Fruit fly (Drosophila melanogaster) whole organism, adult: ENCODE measurements around the gene bor.
A peak's percentile ranks its signal among the peaks of the same experiment; 100 is the strongest.

Source experiments
- CG11617 ChIP-seq: fragments of 200-800 bp; sonication (Bioruptor generic); optimal IDR thresholded peaks from 2 replicates; lab custom pipeline; 2017; ENCODE audit warnings: mild to moderate bottlenecking, missing biosample characterization, missing genetic modification reagents, missing genetic modification characterization
- CG12768 ChIP-seq: fragments of 200-800 bp; sonication (Bioruptor generic); optimal IDR thresholded peaks from 2 replicates; lab custom pipeline; 2017; ENCODE audit warnings: missing biosample characterization, missing genetic modification characterization, mild to moderate bottlenecking, moderate library complexity, missing genetic modification reagents
- CG14711 ChIP-seq: fragments of 200-800 bp; sonication (Bioruptor generic); optimal IDR thresholded peaks from 2 replicates; lab custom pipeline; 2018; ENCODE audit warnings: missing biosample characterization, mild to moderate bottlenecking, missing genetic modification characterization, moderate library complexity
- CG1620 ChIP-seq: fragments of 200-800 bp; sonication (Bioruptor generic); optimal IDR thresholded peaks from 2 replicates; lab custom pipeline; 2016; ENCODE audit warnings: missing biosample characterization, missing genetic modification characterization
- CG33017 ChIP-seq: fragments of 200-800 bp; sonication (Bioruptor generic); optimal IDR thresholded peaks from 2 replicates; lab custom pipeline; 2018; ENCODE audit warnings: missing biosample characterization, mild to moderate bottlenecking, missing genetic modification characterization, moderate library complexity
- CG5204 ChIP-seq: fragments of 200-800 bp; sonication (Bioruptor generic); optimal IDR thresholded peaks from 2 replicates; lab custom pipeline; 2016; ENCODE audit warnings: missing biosample characterization, missing genetic modification characterization
- CG7045 ChIP-seq: fragments of 200-800 bp; sonication (Bioruptor generic); optimal IDR thresholded peaks from 2 replicates; lab custom pipeline; 2017; ENCODE audit warnings: missing biosample characterization, mild to moderate bottlenecking, missing genetic modification characterization
- CG7101 ChIP-seq: fragments of 200-800 bp; sonication (Bioruptor generic); optimal IDR thresholded peaks from 2 replicates; lab custom pipeline; 2018; ENCODE audit warnings: missing biosample characterization, mild to moderate bottlenecking, missing genetic modification characterization, moderate library complexity
- Clk ChIP-seq: fragments of 200-800 bp; sonication (Bioruptor generic); optimal IDR thresholded peaks from 2 replicates; lab custom pipeline; 2017; ENCODE audit warnings: missing biosample characterization, missing genetic modification characterization
- Crg-1 ChIP-seq: fragments of 200-800 bp; sonication (Bioruptor generic); optimal IDR thresholded peaks from 2 replicates; lab custom pipeline; 2016; ENCODE audit warnings: missing biosample characterization, missing genetic modification characterization
- Hr96 ChIP-seq: fragments of 200-800 bp; sonication (Bioruptor generic); optimal IDR thresholded peaks from 2 replicates; lab custom pipeline; 2016; ENCODE audit warnings: missing biosample characterization, missing genetic modification characterization
- Mnt ChIP-seq: fragments of 200-800 bp; sonication (Bioruptor generic); optimal IDR thresholded peaks from 2 replicates; lab custom pipeline; 2016; ENCODE audit warnings: missing biosample characterization, mild to moderate bottlenecking, missing genetic modification characterization
- bab1 ChIP-seq: fragments of 200-800 bp; sonication (Bioruptor generic); optimal IDR thresholded peaks from 3 replicates; lab custom pipeline; 2019; ENCODE audit warnings: missing biosample characterization, mild to moderate bottlenecking, missing genetic modification characterization, moderate library complexity
- cic ChIP-seq: fragments of 200-800 bp; sonication (Bioruptor generic); optimal IDR thresholded peaks from 2 replicates; lab custom pipeline; 2017; ENCODE audit warnings: missing biosample characterization, mild to moderate bottlenecking, missing genetic modification characterization, moderate library complexity
- cnc ChIP-seq, 2 experiments: fragments of >200 bp; optimal IDR thresholded peaks; 2 replicates each; lab custom pipeline; 2017
- kay ChIP-seq: fragments of 200-800 bp; sonication (Bioruptor generic); peaks from one replicate; lab custom pipeline; 2016; ENCODE audit warnings: missing biosample characterization, missing genetic modification characterization, borderline replicate concordance
- ovo ChIP-seq: fragments of 200-800 bp; sonication (Bioruptor generic); optimal IDR thresholded peaks from 2 replicates; lab custom pipeline; 2016; ENCODE audit warnings: missing biosample characterization, missing genetic modification characterization
- pad ChIP-seq: fragments of 200-800 bp; sonication (Bioruptor generic); optimal IDR thresholded peaks from 3 replicates; lab custom pipeline; 2017; ENCODE audit warnings: missing biosample characterization, missing genetic modification characterization, mild to moderate bottlenecking, moderate library complexity, missing genetic modification reagents
- tj ChIP-seq: fragments of 200-800 bp; sonication (Bioruptor generic); optimal IDR thresholded peaks from 3 replicates; lab custom pipeline; 2017; ENCODE audit warnings: missing biosample characterization, mild to moderate bottlenecking, missing genetic modification characterization, moderate library complexity
- toe ChIP-seq: fragments of 200-800 bp; sonication (Bioruptor generic); optimal IDR thresholded peaks from 2 replicates; lab custom pipeline; 2016; ENCODE audit warnings: missing biosample characterization, missing genetic modification characterization

bor gene

DNA sequence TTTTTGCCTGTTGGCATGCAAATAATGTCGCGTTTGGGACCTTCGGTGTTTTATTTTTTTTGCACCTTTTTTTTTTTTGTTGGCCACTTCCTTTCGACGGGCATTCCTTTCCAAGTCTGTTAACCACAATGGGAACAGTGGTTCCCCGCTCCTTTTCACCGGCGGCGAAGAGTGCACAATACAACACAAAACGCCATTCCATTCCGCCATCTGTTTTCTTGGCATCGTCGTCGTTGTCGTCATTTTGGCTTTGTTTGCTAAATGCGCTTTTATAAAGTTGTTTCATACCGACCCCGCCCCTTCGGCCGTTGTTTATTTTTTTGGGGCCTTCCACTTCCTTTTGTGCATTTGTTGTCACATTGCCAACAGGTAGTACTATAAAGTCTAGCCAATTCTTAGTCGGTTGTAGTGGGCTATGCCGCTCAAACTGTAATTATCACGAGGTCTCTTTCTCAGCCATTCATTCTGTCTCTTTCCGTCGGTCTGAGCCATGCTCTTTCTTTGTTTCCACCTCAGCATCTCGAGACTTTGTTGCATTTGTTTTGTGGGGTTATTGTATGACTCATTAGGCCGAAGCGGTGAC lies 26.4 kb upstream of the bor start:
- TF ChIP-seq CG7101 (no peak), CG11617 (GFP tag; lab: Kevin White, UChicago) (peak; percentile 17), CG5204 (GFP tag; lab: Kevin White, UChicago) (no peak), Crg-1 (GFP tag; lab: Kevin White, UChicago) (no peak), ovo (GFP tag; lab: Kevin White, UChicago) (no peak), CG7045 (GFP tag; lab: Kevin White, UChicago) (no peak), Hr96 (no peak), tj (GFP tag; lab: Kevin White, UChicago) (no peak), Clk (GFP tag; lab: Kevin White, UChicago) (no peak), cnc (optimal IDR thresholded peaks at IDR 0.05; lab: Kevin White, UChicago) (no peak), toe (GFP tag; lab: Kevin White, UChicago) (no peak), pad (GFP tag; lab: Kevin White, UChicago) (peak; percentile 17), CG1620 (GFP tag; lab: Kevin White, UChicago) (peak; percentile 6), kay (GFP tag; lab: Kevin White, UChicago) (peak; percentile 75), CG33017 (tag; lab: Kevin White, UChicago) (no peak), bab1 (no peak), CG12768 (GFP tag; lab: Kevin White, UChicago) (no peak), Mnt (GFP tag; lab: Kevin White, UChicago) (peak; percentile 21)

DNA sequence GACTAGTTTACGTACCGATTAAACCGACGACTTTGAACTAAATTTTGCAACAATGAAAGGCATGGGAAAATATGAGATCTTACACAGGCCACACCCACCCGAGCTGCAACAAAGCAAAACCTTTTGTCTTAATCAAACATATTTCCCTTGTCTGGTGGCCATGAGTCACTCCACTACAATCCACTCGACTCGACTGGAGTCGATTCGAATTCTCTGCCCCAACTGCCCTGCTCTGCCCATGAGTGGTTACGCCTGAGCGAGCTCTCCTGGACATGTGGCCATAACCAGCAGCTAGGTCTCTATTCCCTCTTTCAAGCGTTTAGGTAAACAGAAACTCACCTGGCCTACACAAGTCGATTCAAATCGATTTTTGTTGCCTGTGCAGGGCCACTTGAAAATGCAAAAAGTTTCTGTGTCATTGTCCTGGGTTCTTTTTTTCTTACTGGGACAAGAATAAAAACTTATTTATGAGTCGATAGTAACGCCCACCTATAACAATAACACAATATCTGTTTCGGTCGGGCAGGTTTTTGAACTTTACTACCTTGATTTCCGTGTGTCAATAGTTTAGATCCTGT lies 24.9 kb upstream of the bor start:
- no peak for TF ChIP-seq cnc (optimal IDR thresholded peaks at IDR 0.05; lab: Kevin White, UChicago)
- no peak for TF ChIP-seq CG14711 (tag; lab: Kevin White, UChicago)
- no peak for TF ChIP-seq CG12768 (GFP tag; lab: Kevin White, UChicago)
- TF ChIP-seq ovo (GFP tag; lab: Kevin White, UChicago) = no peak
- TF ChIP-seq Mnt (GFP tag; lab: Kevin White, UChicago) = no peak
- no peak for TF ChIP-seq kay (GFP tag; lab: Kevin White, UChicago)
- TF ChIP-seq Crg-1 (GFP tag; lab: Kevin White, UChicago) = no peak
- no peak for TF ChIP-seq CG7045 (GFP tag; lab: Kevin White, UChicago)
- TF ChIP-seq cic (GFP tag; lab: Kevin White, UChicago) = no peak
- TF ChIP-seq CG5204 (GFP tag; lab: Kevin White, UChicago) = no peak
- no peak for TF ChIP-seq pad (GFP tag; lab: Kevin White, UChicago)
- TF ChIP-seq toe (GFP tag; lab: Kevin White, UChicago) = no peak
- no peak for TF ChIP-seq tj (GFP tag; lab: Kevin White, UChicago)
- no peak for TF ChIP-seq CG33017 (tag; lab: Kevin White, UChicago)
- TF ChIP-seq Clk (GFP tag; lab: Kevin White, UChicago) = no peak
- TF ChIP-seq bab1 = no peak
- no peak for TF ChIP-seq CG11617 (GFP tag; lab: Kevin White, UChicago)
- no peak for TF ChIP-seq CG7101
- TF ChIP-seq CG1620 (GFP tag; lab: Kevin White, UChicago) = no peak

DNA sequence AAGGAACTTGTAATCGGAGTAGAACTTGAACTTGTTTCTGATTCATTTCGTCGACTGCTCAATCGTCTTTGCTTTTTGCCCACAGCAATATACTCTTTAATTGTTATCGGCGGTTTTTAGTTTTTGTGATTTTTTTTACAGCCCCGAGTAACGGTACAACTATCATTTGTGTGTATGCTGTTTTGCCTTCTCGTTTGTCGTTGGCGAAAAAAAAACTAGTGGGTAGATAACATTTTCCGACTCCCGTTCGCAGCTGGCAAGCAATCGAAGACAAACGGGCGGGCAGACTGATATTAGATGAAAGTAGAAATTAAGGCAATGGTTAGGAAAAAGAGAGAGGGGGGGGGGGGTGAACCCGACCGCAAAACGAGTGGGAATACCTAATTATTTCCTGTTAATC lies 23.9 kb upstream of the bor start:
- TF ChIP-seq CG12768 (GFP tag; lab: Kevin White, UChicago) (no peak), cnc (optimal IDR thresholded peaks at IDR 0.05; lab: Kevin White, UChicago) (no peak), Mnt (GFP tag; lab: Kevin White, UChicago) (no peak), CG1620 (GFP tag; lab: Kevin White, UChicago) (no peak), toe (GFP tag; lab: Kevin White, UChicago) (no peak), ovo (GFP tag; lab: Kevin White, UChicago) (peak; percentile 72), kay (GFP tag; lab: Kevin White, UChicago) (peak; percentile 85)

DNA sequence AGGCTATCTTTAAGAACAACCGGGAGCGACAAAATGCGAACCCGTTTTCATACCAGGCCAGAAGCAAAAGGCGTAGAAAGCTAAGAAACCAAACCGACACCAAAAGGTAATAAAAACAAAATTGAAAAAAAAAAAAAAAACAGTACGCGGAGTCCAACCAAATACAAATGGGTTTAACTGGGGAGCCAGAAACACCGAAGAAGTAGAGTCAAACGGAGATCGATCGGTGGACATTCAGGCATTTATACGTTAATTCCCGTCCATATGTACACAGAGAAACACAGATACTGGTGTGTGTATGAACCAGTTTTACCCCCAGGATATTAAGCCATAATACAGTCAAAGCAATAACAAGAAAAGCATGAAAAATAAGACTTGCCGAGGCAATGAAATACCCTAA lies 23.3 kb upstream of the bor start:
- TF ChIP-seq CG33017 (tag; lab: Kevin White, UChicago) (no peak), CG5204 (GFP tag; lab: Kevin White, UChicago) (no peak), ovo (GFP tag; lab: Kevin White, UChicago) (no peak), CG11617 (GFP tag; lab: Kevin White, UChicago) (no peak), toe (GFP tag; lab: Kevin White, UChicago) (no peak), Mnt (GFP tag; lab: Kevin White, UChicago) (no peak), CG14711 (tag; lab: Kevin White, UChicago) (no peak), kay (GFP tag; lab: Kevin White, UChicago) (no peak), pad (GFP tag; lab: Kevin White, UChicago) (no peak), cic (GFP tag; lab: Kevin White, UChicago) (no peak), Crg-1 (GFP tag; lab: Kevin White, UChicago) (no peak), CG7045 (GFP tag; lab: Kevin White, UChicago) (no peak), bab1 (no peak), CG7101 (no peak), Clk (GFP tag; lab: Kevin White, UChicago) (no peak), CG12768 (GFP tag; lab: Kevin White, UChicago) (no peak), Hr96 (no peak)

DNA sequence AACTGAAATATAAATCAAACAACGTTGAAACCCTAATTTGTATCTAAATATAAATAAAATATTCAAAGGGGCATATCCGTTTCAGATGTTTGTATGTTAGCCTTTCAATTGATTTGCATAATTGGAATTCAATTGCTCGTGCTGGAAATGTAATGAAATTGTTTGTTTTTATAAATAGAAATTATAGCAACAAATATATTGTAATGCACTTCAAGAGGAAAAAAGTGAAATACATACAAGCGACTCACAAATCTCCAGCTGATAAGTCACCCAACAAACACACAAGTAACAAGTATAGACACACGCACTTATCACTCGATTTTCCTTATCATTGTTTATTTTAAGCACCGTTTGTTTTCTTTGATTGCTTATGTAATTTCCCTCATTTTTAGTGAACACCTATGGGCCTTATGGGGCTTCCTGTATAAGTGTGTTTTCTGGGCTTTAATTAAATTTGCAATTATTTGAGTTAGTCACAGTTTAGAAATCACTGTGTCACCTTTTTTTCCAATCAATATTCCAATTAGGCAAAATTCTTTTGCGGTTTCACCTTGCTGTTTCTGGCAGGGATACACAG lies 21.8 kb upstream of the bor start:
- TF ChIP-seq pad (GFP tag; lab: Kevin White, UChicago) (no peak), kay (GFP tag; lab: Kevin White, UChicago) (peak; percentile 95), cic (GFP tag; lab: Kevin White, UChicago) (peak; percentile 37)
